Fruit fly (Drosophila melanogaster): ENCODE data around the gene CG9281.
A peak's percentile ranks its signal among the peaks of the same experiment; 100 is the strongest.

The CG9281 gene

DNA sequence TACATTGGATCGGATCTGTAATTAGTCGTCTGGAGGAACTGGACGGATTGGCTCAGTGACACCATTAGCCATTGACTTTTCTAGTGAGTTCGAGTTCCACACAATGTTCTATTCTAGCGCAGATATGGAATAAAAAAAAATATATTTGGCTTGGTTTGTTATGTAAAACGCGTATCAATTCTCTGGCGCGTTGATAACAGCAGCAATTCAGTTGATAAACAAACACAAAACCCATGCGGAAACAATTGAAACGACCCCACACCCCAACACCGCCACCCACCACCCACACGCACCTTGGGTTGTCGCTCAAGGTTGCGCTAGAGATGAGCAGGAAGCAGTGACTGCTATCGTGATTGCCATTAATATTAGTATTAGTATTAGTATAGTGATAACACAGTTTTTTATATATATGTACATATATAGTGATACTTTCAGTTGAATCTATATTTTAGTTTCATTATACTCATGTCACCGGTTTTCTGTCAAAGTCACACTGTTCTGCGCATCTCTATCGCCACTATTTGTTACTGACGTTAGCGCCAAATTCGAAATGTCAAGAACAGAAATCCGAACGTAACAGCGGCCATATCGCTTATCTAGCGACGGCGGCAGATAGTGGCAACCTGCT is 12.6 kb downstream of the CG9281 start (continued):
- TF ChIP-seq cyc (GFP tag; optimal IDR thresholded peaks at IDR 0.05): peak; percentile 79
- peak; percentile 53 to 57 for TF ChIP-seq salr (GFP tag; optimal IDR thresholded peaks at IDR 0.05)
- TF ChIP-seq Sox15 (GFP tag; optimal IDR thresholded peaks at IDR 0.05): peak; percentile 73
- TF ChIP-seq Eip75B (GFP tag; optimal IDR thresholded peaks at IDR 0.05): peak; percentile 73
- peak; percentile 92 for TF ChIP-seq achi (GFP tag; optimal IDR thresholded peaks at IDR 0.05)
- peak; percentile 66 for TF ChIP-seq Blimp-1 (GFP tag; optimal IDR thresholded peaks at IDR 0.05)
- peak; percentile 82 for TF ChIP-seq Met (GFP tag; optimal IDR thresholded peaks at IDR 0.05)
- TF ChIP-seq CG3032 (tag; optimal IDR thresholded peaks at IDR 0.05): peak; percentile 86
- TF ChIP-seq Gug (GFP tag; IDR thresholded peaks at IDR 0.05): peak; percentile 89
- TF ChIP-seq svp (GFP tag): peak; percentile 86
- peak; percentile 59 for TF ChIP-seq Ets21C (GFP tag; optimal IDR thresholded peaks at IDR 0.05)
- TF ChIP-seq Ets96B (tag; optimal IDR thresholded peaks at IDR 0.05): peak; percentile 86
- peak; percentile 75 for TF ChIP-seq net (GFP tag; optimal IDR thresholded peaks at IDR 0.05)
- peak; percentile 74 for TF ChIP-seq CG8119 (GFP tag; IDR thresholded peaks at IDR 0.05)
- peak; percentile 84 for TF ChIP-seq CG11762 (GFP tag; optimal IDR thresholded peaks at IDR 0.05; ENCODE audit: insufficient read depth)
- peak; percentile 87 for TF ChIP-seq dsx (GFP tag; optimal IDR thresholded peaks at IDR 0.05; ENCODE audit: poor library complexity, severe bottlenecking)
- peak; percentile 88 for TF ChIP-seq CG11294 (GFP tag; IDR thresholded peaks at IDR 0.05)
- TF ChIP-seq CG6163 (GFP tag; IDR thresholded peaks at IDR 0.05): peak; percentile 94
- TF ChIP-seq Smox (GFP tag; optimal IDR thresholded peaks at IDR 0.05): peak; percentile 75
- peak; percentile 86 for TF ChIP-seq Lpt (GFP tag; optimal IDR thresholded peaks at IDR 0.05)

DNA sequence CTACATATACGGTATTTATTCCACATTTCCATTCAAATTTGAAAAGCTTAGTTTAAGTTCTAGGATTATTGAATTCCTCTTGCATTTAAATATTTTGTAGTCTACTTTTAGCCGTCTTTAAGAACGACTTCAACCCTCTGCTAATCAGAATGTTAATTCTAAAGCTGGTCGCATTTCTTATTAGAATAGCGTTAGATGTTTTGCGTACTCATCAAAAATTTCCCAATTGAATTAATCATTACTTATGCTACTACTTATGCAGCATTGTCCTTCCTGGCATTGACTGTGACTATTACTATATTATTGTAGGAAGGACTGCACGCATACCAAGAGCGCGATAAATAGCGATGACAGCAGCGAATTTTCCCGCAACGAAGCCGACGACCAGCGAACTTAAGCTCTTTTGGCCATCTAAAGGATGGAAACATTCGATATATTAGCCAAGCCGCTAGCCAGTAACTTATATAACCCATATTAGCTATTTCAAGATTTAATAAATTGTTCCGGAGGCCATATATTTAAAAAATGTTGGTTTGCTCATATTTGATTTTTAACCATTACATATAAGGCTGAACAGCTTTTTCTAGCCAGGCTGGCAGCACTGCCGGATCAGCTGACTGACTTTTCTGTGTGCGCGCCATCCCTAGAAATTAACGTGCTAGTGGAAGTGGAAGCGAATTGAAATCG is 13.3 kb downstream of the CG9281 start, which contains the start of gene CG8128:
Gene CG8128, plus strand, starts transcription at position 641 of the 687 bp plus-strand sequence.
- no peak for TF ChIP-seq dac (GFP tag; optimal IDR thresholded peaks at IDR 0.05)
- no peak for TF ChIP-seq CG32006 (GFP tag; optimal IDR thresholded peaks at IDR 0.05)
- no peak for TF ChIP-seq CG6163 (GFP tag; IDR thresholded peaks at IDR 0.05)
- TF ChIP-seq esn (GFP tag; optimal IDR thresholded peaks at IDR 0.05): peak; percentile 6
- peak; percentile 28 for TF ChIP-seq pdm3 (GFP tag; optimal IDR thresholded peaks at IDR 0.05)
- peak; percentile 13 for TF ChIP-seq Met (GFP tag; optimal IDR thresholded peaks at IDR 0.05)
- peak; percentile 19 for TF ChIP-seq Hr39 (GFP tag; optimal IDR thresholded peaks at IDR 0.05)
- peak; percentile 58 for TF ChIP-seq svp (GFP tag)
- peak; percentile 8 for TF ChIP-seq lz (GFP tag; optimal IDR thresholded peaks at IDR 0.05)
- peak; percentile 6 for TF ChIP-seq CG31627 (GFP tag; optimal IDR thresholded peaks at IDR 0.05)

DNA sequence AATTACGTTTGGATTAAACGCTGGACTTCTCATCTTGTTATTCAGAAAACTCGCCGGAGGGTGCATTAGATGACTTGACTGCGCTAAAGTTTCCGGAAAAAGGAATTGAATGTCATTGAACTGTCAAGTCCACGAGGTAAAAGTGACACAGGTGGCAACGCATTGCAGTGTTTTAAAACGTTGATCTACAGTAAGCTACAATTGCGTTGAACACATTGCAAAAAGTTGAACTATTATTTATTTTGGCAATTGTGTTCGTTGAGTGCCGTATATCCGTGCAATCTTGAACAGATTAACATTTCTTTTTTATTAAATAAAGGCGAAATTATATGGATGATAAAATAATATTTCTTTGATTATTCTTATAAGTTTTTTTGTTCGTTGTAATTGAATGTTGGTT is 21.6 kb downstream of the CG9281 start, which contains the start of gene CG15599:
Gene CG15599, minus strand, starts transcription at position 101 of the 400 bp plus-strand sequence.
- TF ChIP-seq OdsH (GFP tag; optimal IDR thresholded peaks at IDR 0.05): no peak
- TF ChIP-seq CG3919 (GFP tag; optimal IDR thresholded peaks at IDR 0.05): no peak
- TF ChIP-seq CG32006 (GFP tag; optimal IDR thresholded peaks at IDR 0.05): no peak
- TF ChIP-seq CG11762 (GFP tag; optimal IDR thresholded peaks at IDR 0.05; ENCODE audit: insufficient read depth): no peak
- no peak for TF ChIP-seq eg (GFP tag; IDR thresholded peaks at IDR 0.05)
- no peak for TF ChIP-seq CG3032 (tag; optimal IDR thresholded peaks at IDR 0.05)
- TF ChIP-seq CG10631 (GFP tag; optimal IDR thresholded peaks at IDR 0.05): no peak
- no peak for TF ChIP-seq svp (GFP tag)
- no peak for TF ChIP-seq Ets21C (GFP tag; optimal IDR thresholded peaks at IDR 0.05)
- no peak for TF ChIP-seq CG11294 (GFP tag; IDR thresholded peaks at IDR 0.05)
- no peak for TF ChIP-seq esn (GFP tag; optimal IDR thresholded peaks at IDR 0.05)
- no peak for TF ChIP-seq CG4318 (GFP tag; optimal IDR thresholded peaks at IDR 0.05)

DNA sequence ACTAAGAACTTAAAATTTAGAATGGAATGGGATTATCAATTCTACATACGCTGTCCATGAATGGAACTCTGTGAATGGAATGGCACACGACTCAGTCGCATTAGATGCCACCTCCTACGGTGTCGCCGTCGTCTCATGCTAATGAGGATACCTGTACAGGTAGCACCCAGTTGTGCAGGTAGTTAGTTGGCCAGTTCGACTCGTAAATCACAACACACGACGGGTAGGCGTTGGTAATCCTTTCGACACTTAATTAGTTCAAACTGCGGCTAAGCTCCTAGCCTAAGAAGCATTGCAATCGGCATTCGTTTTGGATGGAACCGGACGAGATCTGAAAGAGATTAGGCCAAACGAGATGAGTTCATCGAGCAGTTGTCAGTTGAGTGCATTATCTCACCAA is 25.9 kb downstream of the CG9281 start:
- TF ChIP-seq CG7368 (GFP tag; optimal IDR thresholded peaks at IDR 0.05) (no peak), CG6163 (GFP tag; IDR thresholded peaks at IDR 0.05) (no peak), CG8119 (GFP tag; IDR thresholded peaks at IDR 0.05) (no peak), Gug (GFP tag; IDR thresholded peaks at IDR 0.05) (no peak)
